Fruit fly (Drosophila melanogaster): ENCODE data around the gene hh.

The hh gene

DNA sequence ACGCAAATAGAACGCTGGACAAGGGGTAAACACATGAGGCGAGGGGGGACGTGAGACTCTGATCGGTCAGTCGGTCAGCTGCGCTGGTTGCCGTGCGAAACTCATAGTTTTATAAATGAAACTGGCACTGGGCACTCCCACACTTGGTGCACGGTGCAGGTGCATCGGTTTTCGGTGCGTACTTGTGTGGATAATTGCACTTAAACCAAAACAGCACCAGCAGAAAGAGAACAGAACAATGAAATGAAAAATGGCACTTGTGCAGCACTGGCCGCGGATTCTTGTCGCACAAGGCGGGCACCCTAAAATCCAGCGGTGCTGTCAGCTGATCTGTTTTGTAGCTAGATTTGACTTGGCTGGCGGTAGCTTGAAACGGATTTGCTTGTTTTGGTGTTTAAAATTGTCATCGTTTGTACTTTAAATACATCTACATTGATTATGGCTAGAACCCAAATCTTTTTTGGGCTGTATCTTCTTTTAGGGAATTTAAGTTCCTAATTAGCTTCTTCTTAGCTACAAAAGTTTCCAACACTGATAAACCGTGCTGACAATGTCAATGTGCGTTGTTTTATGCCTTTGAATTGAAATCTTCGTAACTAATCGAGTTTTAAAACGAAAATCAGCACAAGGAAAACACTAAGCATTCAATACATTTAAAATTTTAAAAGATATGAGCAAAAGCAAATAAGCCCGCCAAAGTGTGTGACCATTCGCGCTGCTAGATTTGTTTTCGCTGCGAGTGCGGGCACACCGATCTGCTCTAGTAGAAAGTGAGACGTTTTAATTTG, 23.8 kb downstream of the hh start, which contains the start of the genes Rassf and CenB1A (continued):
- TF ChIP-seq prd (optimal IDR thresholded peaks at IDR 0.05) (no peak), prd (GFP tag; IDR thresholded peaks at IDR 0.05) (peak; percentile 53; the same call in 2 of the 3 replicates), nerfin-1 (tag; optimal IDR thresholded peaks at IDR 0.05) (no peak), stwl (tag; optimal IDR thresholded peaks at IDR 0.05) (peak; percentile 87), bcd (GFP tag; optimal IDR thresholded peaks at IDR 0.05) (peak; percentile 24), ranshi (GFP tag; IDR thresholded peaks at IDR 0.05) (peak; percentile 88), CG10431 (GFP tag; optimal IDR thresholded peaks at IDR 0.05) (no peak), zen2 (GFP tag; IDR thresholded peaks at IDR 0.05; ENCODE audit: partially characterized antibody) (peak; percentile 21; the same call in 1 of the 3 replicates), CG33213 (GFP tag; optimal IDR thresholded peaks at IDR 0.05) (peak; percentile 36), CG12942 (GFP tag; optimal IDR thresholded peaks at IDR 0.05) (no peak), CHES-1-like (GFP tag; optimal IDR thresholded peaks at IDR 0.05) (peak; percentile 56), CG1529 (GFP tag; optimal IDR thresholded peaks at IDR 0.05) (no peak), hth (optimal IDR thresholded peaks at IDR 0.05) (no peak), Aef1 (GFP tag; IDR thresholded peaks at IDR 0.05) (peak; percentile 52; the same call in 2 of the 3 replicates), Ravus (GFP tag; IDR thresholded peaks at IDR 0.05) (no peak; the same call in 1 of the 2 replicates), eyg (GFP tag; optimal IDR thresholded peaks at IDR 0.05) (no peak), Hmx (GFP tag; optimal IDR thresholded peaks at IDR 0.05) (no peak), CG7556 (GFP tag; optimal IDR thresholded peaks at IDR 0.05) (no peak), CG6791 (GFP tag; IDR thresholded peaks at IDR 0.05; ENCODE audit: partially characterized antibody) (no peak), Drgx (GFP tag; IDR thresholded peaks at IDR 0.05) (0 out of 2 replicates have a peak, but pooled peaks have one; percentile 24), CG12071 (GFP tag; optimal IDR thresholded peaks at IDR 0.05) (no peak), Pdp1 (GFP tag; optimal IDR thresholded peaks at IDR 0.05) (peak; percentile 31 to 35), CG3407 (GFP tag; optimal IDR thresholded peaks at IDR 0.05) (no peak), tx (GFP tag; optimal IDR thresholded peaks at IDR 0.05) (no peak), bigmax (GFP tag; optimal IDR thresholded peaks at IDR 0.05) (no peak), CG42726 (GFP tag; IDR thresholded peaks at IDR 0.05; ENCODE audit: partially characterized antibody) (no peak), H2.0 (GFP tag; IDR thresholded peaks at IDR 0.05) (no peak; the same call in 1 of the 2 replicates), rib (GFP tag; IDR thresholded peaks at IDR 0.05) (peak; percentile 9; the same call in 1 of the 2 replicates), tgo (GFP tag; IDR thresholded peaks at IDR 0.05) (peak; percentile 36; the same call in 1 of the 3 replicates), HmgD (GFP tag; optimal IDR thresholded peaks at IDR 0.05) (peak; percentile 25), CG10321 (GFP tag; IDR thresholded peaks at IDR 0.05) (no peak), bbx (GFP tag; IDR thresholded peaks at IDR 0.05; ENCODE audit: partially characterized antibody) (peak; percentile 72), ham (GFP tag; IDR thresholded peaks at IDR 0.05) (no peak), Camta (GFP tag; optimal IDR thresholded peaks at IDR 0.05) (no peak), CG10979 (tag; optimal IDR thresholded peaks at IDR 0.05) (peak; percentile 3), unpg (GFP tag; optimal IDR thresholded peaks at IDR 0.05) (no peak), Atf6 (GFP tag; IDR thresholded peaks at IDR 0.05) (no peak), CG1792 (GFP tag; optimal IDR thresholded peaks at IDR 0.05) (peak; percentile 29), Mes4 (GFP tag; optimal IDR thresholded peaks at IDR 0.05) (no peak), Blimp-1 (GFP tag; optimal IDR thresholded peaks at IDR 0.05) (no peak), BEAF-32 (GFP tag; optimal IDR thresholded peaks at IDR 0.05) (peak; percentile 40), Opbp (GFP tag; IDR thresholded peaks at IDR 0.05; ENCODE audit: partially characterized antibody) (no peak), CG10462 (GFP tag; optimal IDR thresholded peaks at IDR 0.05) (peak; percentile 24), NFAT (GFP tag; IDR thresholded peaks at IDR 0.05) (peak; percentile 17; the same call in 1 of the 2 replicates), sqz (GFP tag; optimal IDR thresholded peaks at IDR 0.05) (no peak), CG11504 (tag; optimal IDR thresholded peaks at IDR 0.05) (no peak), fd3F (GFP tag; optimal IDR thresholded peaks at IDR 0.05) (no peak), dmrt11E (tag; optimal IDR thresholded peaks at IDR 0.05) (peak; percentile 35), fd96Cb (tag; optimal IDR thresholded peaks at IDR 0.05) (peak; percentile 11)

Data from whole organism, embryonic.